Worm (Caenorhabditis elegans): Measurements from ENCODE around the gene F46H5.5.

Gene F46H5.5

DNA sequence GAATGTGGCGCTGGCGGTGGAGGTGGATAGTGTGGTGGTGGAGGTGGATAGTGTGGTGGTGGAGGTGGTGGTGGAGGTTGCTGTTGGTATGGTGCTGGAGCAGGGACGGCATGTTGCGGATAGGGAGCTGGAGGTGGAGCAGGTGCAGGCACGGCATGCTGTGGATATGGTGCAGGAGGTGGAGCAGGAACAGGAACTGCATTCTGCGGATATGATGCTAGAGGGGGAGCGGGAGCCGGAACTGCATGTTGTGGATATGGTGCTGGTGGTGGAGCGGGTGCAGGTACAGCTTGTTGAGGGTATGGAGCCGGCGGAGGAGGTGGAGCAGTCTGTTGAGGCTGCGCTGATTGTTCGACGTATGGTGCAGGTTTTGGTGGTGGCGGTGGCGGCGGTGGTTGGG is 12.2 kb upstream of the F46H5.5 start:
- no peak for TF ChIP-seq ZK546.5 (tag; optimal IDR thresholded peaks at IDR 0.05)

DNA sequence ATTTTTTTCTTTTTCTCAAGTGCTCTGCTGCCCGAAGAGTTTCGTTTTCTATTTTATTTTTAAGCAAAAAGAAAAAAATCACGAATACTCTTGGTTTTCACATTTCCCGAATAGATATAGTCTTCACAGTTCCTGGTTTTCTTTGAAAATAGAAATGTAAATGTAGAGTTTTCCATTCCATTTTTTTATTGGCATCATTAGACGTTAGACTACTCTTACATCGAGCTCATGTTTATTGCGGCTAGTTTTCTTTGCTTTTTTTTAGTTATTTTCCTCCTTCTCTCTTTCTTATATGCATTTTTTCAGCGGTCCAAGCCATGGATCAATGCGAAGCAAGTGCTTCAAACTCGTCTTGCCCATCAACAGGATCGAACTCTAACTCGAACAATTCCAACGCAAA is 8.6 kb upstream of the F46H5.5 start, which contains the start of gene F46H5.2:
Gene F46H5.2, plus strand, starts transcription at position 301 of the 400 bp plus-strand sequence.
- TF ChIP-seq mdl-1 (tag; optimal IDR thresholded peaks at IDR 0.05) (no peak), mml-1 (tag; optimal IDR thresholded peaks at IDR 0.05) (no peak), elt-3 (tag; optimal IDR thresholded peaks at IDR 0.05) (no peak), fkh-2 (tag; optimal IDR thresholded peaks at IDR 0.05) (no peak), nhr-76 (tag; optimal IDR thresholded peaks at IDR 0.05) (no peak), nhr-77 (tag; optimal IDR thresholded peaks at IDR 0.05) (no peak), elt-2 (tag; optimal IDR thresholded peaks at IDR 0.05) (no peak), nhr-67 (tag; optimal IDR thresholded peaks at IDR 0.05) (no peak), ceh-82 (tag; optimal IDR thresholded peaks at IDR 0.05) (no peak), fkh-10 (GFP tag; optimal IDR thresholded peaks at IDR 0.05) (no peak), jun-1 (tag; optimal IDR thresholded peaks at IDR 0.05) (no peak), nhr-23 (tag; optimal IDR thresholded peaks at IDR 0.05) (no peak), zag-1 (tag; optimal IDR thresholded peaks at IDR 0.05) (no peak), ztf-4 (tag; optimal IDR thresholded peaks at IDR 0.05) (no peak), lin-15B (tag; optimal IDR thresholded peaks at IDR 0.05) (no peak)

DNA sequence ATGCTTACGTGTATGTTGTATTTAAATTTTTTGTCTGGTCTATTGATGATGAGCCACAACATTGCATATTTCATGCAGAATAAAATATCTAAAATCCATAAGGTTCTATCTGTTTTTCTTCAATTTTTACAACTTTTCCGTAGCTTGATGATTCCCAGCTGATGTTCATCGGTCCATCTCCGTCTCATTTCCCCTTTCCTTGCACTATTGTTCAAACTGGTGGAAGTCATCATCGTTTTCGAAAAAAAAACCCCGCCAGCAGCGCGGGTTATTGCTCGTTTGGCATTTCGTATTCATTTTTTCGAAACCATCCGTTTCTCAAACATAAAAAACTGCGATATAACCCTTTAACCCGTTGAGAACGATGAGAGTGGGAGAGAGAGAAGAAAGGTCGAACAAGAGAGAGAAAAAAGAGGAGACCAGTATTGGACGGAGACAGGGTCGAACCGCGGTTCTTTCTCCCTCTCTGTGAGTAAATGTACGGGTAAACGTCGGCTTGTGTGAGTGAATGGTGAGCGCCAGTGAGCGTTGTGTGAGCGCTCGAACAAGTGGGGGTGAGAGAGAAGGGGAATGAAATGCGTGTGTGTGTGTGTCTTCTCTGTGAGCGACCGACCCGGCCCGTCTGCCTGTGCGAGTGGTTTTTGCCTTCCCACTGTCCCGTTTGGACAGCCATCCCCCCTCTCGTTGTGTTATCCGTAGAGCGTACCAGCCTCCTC is 8.0 kb upstream of the F46H5.5 start:
- TF ChIP-seq R02D3.7 (tag; optimal IDR thresholded peaks at IDR 0.05) (peak; percentile 4), jun-1 (tag; optimal IDR thresholded peaks at IDR 0.05) (peak; percentile 94), aly-2 (tag; optimal IDR thresholded peaks at IDR 0.05) (no peak), lin-15B (tag; optimal IDR thresholded peaks at IDR 0.05) (peak; percentile 74), egl-5 (tag; optimal IDR thresholded peaks at IDR 0.05) (peak; percentile 94), lin-39 (tag; optimal IDR thresholded peaks at IDR 0.05) (peak; percentile 95), elt-1 (tag; optimal IDR thresholded peaks at IDR 0.05) (peak; percentile 26), fos-1 (tag; optimal IDR thresholded peaks at IDR 0.05) (peak; percentile 64), elt-2 (tag; optimal IDR thresholded peaks at IDR 0.05) (peak; percentile 81), ztf-11 (tag; optimal IDR thresholded peaks at IDR 0.05) (no peak), ceh-82 (tag; optimal IDR thresholded peaks at IDR 0.05) (peak; percentile 54), elt-3 (tag; optimal IDR thresholded peaks at IDR 0.05) (peak in 1 of 3 experiments; percentile 37), nhr-43 (tag; optimal IDR thresholded peaks at IDR 0.05; ENCODE audit: poor library complexity, severe bottlenecking) (peak; percentile 82), pha-4 (tag; optimal IDR thresholded peaks at IDR 0.05) (peak; percentile 93), unc-62 (GFP tag; optimal IDR thresholded peaks at IDR 0.05) (peak; percentile 4), ceh-28 (tag; optimal IDR thresholded peaks at IDR 0.05) (peak; percentile 48), nhr-12 (tag; optimal IDR thresholded peaks at IDR 0.05) (no peak), fkh-10 (GFP tag; optimal IDR thresholded peaks at IDR 0.05) (peak; percentile 48), nhr-25 (tag; optimal IDR thresholded peaks at IDR 0.05) (peak; percentile 96), pqm-1 (tag; optimal IDR thresholded peaks at IDR 0.05) (no peak), hmg-11 (tag; optimal IDR thresholded peaks at IDR 0.05) (peak; percentile 98), snpc-4 (tag; optimal IDR thresholded peaks at IDR 0.05) (peak; percentile 86), tbx-2 (tag; optimal IDR thresholded peaks at IDR 0.05) (peak; percentile 83), nhr-237 (tag; optimal IDR thresholded peaks at IDR 0.05) (no peak), eor-1 (tag; optimal IDR thresholded peaks at IDR 0.05) (no peak), nhr-11 (tag; optimal IDR thresholded peaks at IDR 0.05) (peak; percentile 56), lsy-12 (tag; optimal IDR thresholded peaks at IDR 0.05) (peak; percentile 78), egl-27 (tag; optimal IDR thresholded peaks at IDR 0.05) (peak; percentile 69), nhr-23 (tag; optimal IDR thresholded peaks at IDR 0.05) (peak; percentile 90), nfya-1 (tag; optimal IDR thresholded peaks at IDR 0.05; ENCODE audit: insufficient read depth) (peak; percentile 94), ama-1 (optimal IDR thresholded peaks at IDR 0.05) (peak; percentile 72)
